Fruit fly (Drosophila melanogaster) whole organism, embryonic: ENCODE measurements around the gene CG12992.
A peak's percentile ranks its signal among the peaks of the same experiment; 100 is the strongest.

Experiments used
- CG1024 ChIP-seq: fragments of 200-800 bp; sonication (Bioruptor generic); IDR thresholded peaks from 2 replicates; pipeline ENCODE4 v1.3.6; 2022; ENCODE audit warnings: missing biosample characterization, missing genetic modification characterization
- CG11504 ChIP-seq: fragments of 200-800 bp; sonication (Bioruptor generic); optimal IDR thresholded peaks from 3 replicates; lab custom pipeline; 2019; ENCODE audit warnings: missing biosample characterization, mild to moderate bottlenecking, missing genetic modification characterization, moderate library complexity
- CG11723 ChIP-seq: fragments of 200-800 bp; sonication (Bioruptor generic); optimal IDR thresholded peaks from 2 replicates; lab custom pipeline; 2017; ENCODE audit warnings: missing biosample characterization, mild to moderate bottlenecking, missing genetic modification characterization
- CG12071 ChIP-seq: fragments of 200-800 bp; sonication (Bioruptor generic); optimal IDR thresholded peaks from 3 replicates; lab custom pipeline; 2018; ENCODE audit warnings: missing biosample characterization, mild to moderate bottlenecking, missing genetic modification characterization
- CG12219 ChIP-seq: fragments of 200-800 bp; sonication (Bioruptor generic); optimal IDR thresholded peaks from 3 replicates; lab custom pipeline; 2018; ENCODE audit warnings: missing biosample characterization, mild to moderate bottlenecking, missing genetic modification characterization
- CG1233 ChIP-seq: fragments of 200-800 bp; sonication (Bioruptor generic); optimal IDR thresholded peaks from 4 replicates; lab custom pipeline; 2018; ENCODE audit warnings: missing biosample characterization, mild to moderate bottlenecking, missing genetic modification characterization
- CG12659 ChIP-seq: fragments of 200-800 bp; sonication (Bioruptor generic); optimal IDR thresholded peaks from 3 replicates; lab custom pipeline; 2017; ENCODE audit warnings: mild to moderate bottlenecking, missing biosample characterization, missing genetic modification reagents, missing genetic modification characterization
- CG13287 ChIP-seq: fragments of 200-800 bp; sonication (Bioruptor generic); IDR thresholded peaks from 2 replicates; pipeline ENCODE4 v1.3.6; 2022; ENCODE audit warnings: missing biosample characterization, missing genetic modification characterization; ENCODE audit not compliant: partially characterized antibody
- CG13894 ChIP-seq: fragments of 200-800 bp; sonication (Bioruptor generic); optimal IDR thresholded peaks from 3 replicates; lab custom pipeline; 2018; ENCODE audit warnings: missing biosample characterization, mild to moderate bottlenecking, missing genetic modification characterization, moderate library complexity
- CG14441 ChIP-seq: fragments of 200-800 bp; sonication (Bioruptor generic); IDR thresholded peaks from 2 replicates; pipeline ENCODE4 v1.3.6; 2022; ENCODE audit warnings: missing biosample characterization, missing genetic modification characterization
- CG16813 ChIP-seq: fragments of 200-800 bp; sonication (Bioruptor generic); IDR thresholded peaks from 3 replicates; pipeline ENCODE4 v1.3.6; 2022; ENCODE audit warnings: missing biosample characterization, missing genetic modification characterization; ENCODE audit not compliant: partially characterized antibody
- CG17361 ChIP-seq: fragments of 200-800 bp; sonication (Bioruptor generic); IDR thresholded peaks from 3 replicates; pipeline ENCODE4 v1.3.6; 2022; ENCODE audit warnings: missing biosample characterization, missing genetic modification characterization
- CG31224 ChIP-seq: fragments of 200-800 bp; sonication (Bioruptor generic); IDR thresholded peaks from 2 replicates; pipeline ENCODE4 v1.3.6; 2022; ENCODE audit warnings: missing biosample characterization, missing genetic modification characterization
- CG31441 ChIP-seq: fragments of 200-800 bp; sonication (Bioruptor generic); IDR thresholded peaks from 2 replicates; pipeline ENCODE4 v1.3.6; 2022; ENCODE audit warnings: missing biosample characterization, missing genetic modification characterization
- CG32772 ChIP-seq: fragments of 200-800 bp; sonication (Bioruptor generic); IDR thresholded peaks from 2 replicates; pipeline ENCODE4 v1.3.6; 2022; ENCODE audit warnings: missing biosample characterization, missing genetic modification characterization
- CG4617 ChIP-seq: fragments of 200-800 bp; sonication (Bioruptor generic); optimal IDR thresholded peaks from 3 replicates; lab custom pipeline; 2016; ENCODE audit warnings: missing biosample characterization, missing genetic modification characterization, borderline replicate concordance
- CG8388 ChIP-seq: fragments of 200-800 bp; sonication (Bioruptor generic); optimal IDR thresholded peaks from 2 replicates; lab custom pipeline; 2019; ENCODE audit warnings: missing biosample characterization, mild to moderate bottlenecking, missing genetic modification characterization, moderate library complexity
- CG9817 ChIP-seq: fragments of 200-800 bp; sonication (Bioruptor generic); optimal IDR thresholded peaks from 2 replicates; lab custom pipeline; 2018; ENCODE audit warnings: missing biosample characterization, mild to moderate bottlenecking, missing genetic modification characterization, moderate library complexity
- E2f1 ChIP-seq: fragments of 200-800 bp; sonication (Bioruptor generic); IDR thresholded peaks from 2 replicates; pipeline ENCODE4 v1.3.6; 2022; ENCODE audit warnings: missing biosample characterization, missing genetic modification characterization
- HLH4C ChIP-seq: fragments of 200-800 bp; sonication (Bioruptor generic); IDR thresholded peaks from 3 replicates; pipeline ENCODE4 v1.3.6; 2022; ENCODE audit warnings: missing biosample characterization, missing genetic modification characterization; ENCODE audit not compliant: partially characterized antibody
- Jarid2 ChIP-seq: fragments of 200-800 bp; sonication (Bioruptor generic); optimal IDR thresholded peaks from 3 replicates; lab custom pipeline; 2017; ENCODE audit warnings: mild to moderate bottlenecking, missing biosample characterization, missing genetic modification reagents, missing genetic modification characterization
- Lhr ChIP-seq: fragments of 200-800 bp; sonication (Bioruptor generic); optimal IDR thresholded peaks from 3 replicates; lab custom pipeline; 2017; ENCODE audit warnings: mild to moderate bottlenecking, missing biosample characterization, missing genetic modification reagents, missing genetic modification characterization
- YL-1 ChIP-seq: fragments of 200-800 bp; sonication (Bioruptor generic); optimal IDR thresholded peaks from 3 replicates; lab custom pipeline; 2017; ENCODE audit warnings: missing biosample characterization, mild to moderate bottlenecking, missing genetic modification characterization
- ab ChIP-seq: fragments of 200-800 bp; sonication (Bioruptor generic); optimal IDR thresholded peaks from 2 replicates; lab custom pipeline; 2016; ENCODE audit warnings: missing biosample characterization, missing genetic modification characterization
- ara ChIP-seq: fragments of 200-800 bp; sonication (Bioruptor generic); IDR thresholded peaks from 2 replicates; pipeline ENCODE4 v1.3.6; 2022; ENCODE audit warnings: missing biosample characterization, missing genetic modification characterization
- bsh ChIP-seq, 2 experiments: fragments of 200-800 bp; sonication (Bioruptor generic); optimal IDR thresholded peaks; 2 replicates each; lab custom pipeline; 2017 to 2018; ENCODE audit warnings: mild to moderate bottlenecking in 2 of 2, missing biosample characterization in 2 of 2, missing genetic modification characterization in 2 of 2, moderate library complexity in 1 of 2
- crp ChIP-seq, 2 experiments: fragments of 200-800 bp; sonication (Bioruptor generic); optimal IDR thresholded peaks; 2 replicates in 1 of 2; 3 replicates in 1 of 2; lab custom pipeline; 2017; ENCODE audit warnings: missing biosample characterization in 2 of 2, missing genetic modification characterization in 2 of 2, mild to moderate bottlenecking in 1 of 2, moderate library complexity in 1 of 2
- fd102C ChIP-seq: fragments of 200-800 bp; sonication (Bioruptor generic); optimal IDR thresholded peaks from 2 replicates; lab custom pipeline; 2018; ENCODE audit warnings: missing biosample characterization, mild to moderate bottlenecking, missing genetic modification characterization, moderate library complexity
- fd64A ChIP-seq: fragments of 200-800 bp; sonication (Bioruptor generic); optimal IDR thresholded peaks from 3 replicates; lab custom pipeline; 2018; ENCODE audit warnings: missing biosample characterization, mild to moderate bottlenecking, missing genetic modification characterization
- gce ChIP-seq: fragments of 200-800 bp; sonication (Bioruptor generic); IDR thresholded peaks from 3 replicates; pipeline ENCODE4 v1.3.6; 2022; ENCODE audit warnings: missing biosample characterization, missing genetic modification characterization
- gfzf ChIP-seq: fragments of 200-800 bp; sonication (Bioruptor generic); optimal IDR thresholded peaks from 2 replicates; lab custom pipeline; 2016; ENCODE audit warnings: missing biosample characterization, mild to moderate bottlenecking, missing genetic modification characterization, moderate library complexity
- grau ChIP-seq: fragments of 200-800 bp; optimal IDR thresholded peaks from 3 replicates; lab custom pipeline; 2019; ENCODE audit warnings: missing biosample characterization, mild to moderate bottlenecking, missing genetic modification characterization, moderate library complexity
- grn ChIP-seq: fragments of 200-800 bp; sonication (Bioruptor generic); optimal IDR thresholded peaks from 3 replicates; lab custom pipeline; 2017; ENCODE audit warnings: missing biosample characterization, missing genetic modification characterization
- nau ChIP-seq: fragments of 200-800 bp; sonication (Bioruptor generic); optimal IDR thresholded peaks from 3 replicates; lab custom pipeline; 2017; ENCODE audit warnings: missing biosample characterization, mild to moderate bottlenecking, missing genetic modification characterization, missing genetic modification reagents
- pzg ChIP-seq: fragments of 200-800 bp; sonication (Bioruptor generic); optimal IDR thresholded peaks from 3 replicates; lab custom pipeline; 2018; ENCODE audit warnings: missing biosample characterization, mild to moderate bottlenecking, missing genetic modification characterization, moderate library complexity
- seq ChIP-seq: fragments of 200-800 bp; sonication (Bioruptor generic); IDR thresholded peaks from 2 replicates; pipeline ENCODE4 v1.3.6; 2022; ENCODE audit warnings: missing biosample characterization, missing genetic modification characterization
- slbo ChIP-seq: fragments of 200-800 bp; sonication (Bioruptor generic); IDR thresholded peaks from 2 replicates; pipeline ENCODE4 v1.3.6; 2022; ENCODE audit warnings: missing biosample characterization, missing genetic modification characterization
- trem ChIP-seq: fragments of 200-800 bp; optimal IDR thresholded peaks from 3 replicates; lab custom pipeline; 2019; ENCODE audit warnings: missing biosample characterization, mild to moderate bottlenecking, missing genetic modification characterization, moderate library complexity
- vvl ChIP-seq: fragments of 200-800 bp; sonication (Bioruptor generic); IDR thresholded peaks from 2 replicates; pipeline ENCODE4 v1.3.6; 2022; ENCODE audit warnings: missing biosample characterization, missing genetic modification characterization

Gene CG12992

dm6 chrX:17627090-17627992 is 38.7 kb downstream of the CG12992 start, which contains the start of gene stas (continued):
- TF ChIP-seq bsh (GFP tag; optimal IDR thresholded peaks at IDR 0.05; lab: Kevin White, UChicago) (no peak), CG1024 (no peak), CG32772 (GFP tag; lab: Robert Waterston, UW) (no peak), seq (GFP tag; lab: Robert Waterston, UW) (no peak), CG11504 (tag; lab: Kevin White, UChicago) (peak; percentile 35), CG16813 (GFP tag; lab: Robert Waterston, UW) (0 out of 3 replicates have a peak, but pooled peaks have one; percentile 7), CG12071 (GFP tag; lab: Kevin White, UChicago) (no peak), CG13287 (GFP tag; lab: Robert Waterston, UW) (peak; percentile 29; the same call in 1 of the 2 replicates), CG31441 (peak; percentile 40; the same call in 1 of the 2 replicates), pzg (GFP tag; lab: Kevin White, UChicago) (peak; percentile 69), Jarid2 (no peak), CG4617 (GFP tag; lab: Kevin White, UChicago) (peak; percentile 64), CG12219 (GFP tag; lab: Kevin White, UChicago) (no peak), CG13894 (tag; lab: Kevin White, UChicago) (peak; percentile 34), ara (GFP tag; lab: Robert Waterston, UW) (no peak), Lhr (GFP tag; lab: Kevin White, UChicago) (peak; percentile 20), CG31224 (GFP tag; lab: Robert Waterston, UW) (no peak), fd64A (GFP tag; lab: Kevin White, UChicago) (no peak), CG8388 (GFP tag; lab: Kevin White, UChicago) (no peak), CG9817 (tag; lab: Kevin White, UChicago) (no peak), YL-1 (GFP tag; lab: Kevin White, UChicago) (peak; percentile 81), CG11723 (GFP tag; lab: Kevin White, UChicago) (no peak), CG12659 (GFP tag; lab: Kevin White, UChicago) (peak; percentile 85), vvl (GFP tag; lab: Robert Waterston, UW) (peak; percentile 69), grn (GFP tag; lab: Kevin White, UChicago) (no peak), gfzf (GFP tag; lab: Kevin White, UChicago) (peak; percentile 81), slbo (GFP tag; lab: Robert Waterston, UW) (0 out of 2 replicates have a peak, but pooled peaks have one; percentile 18), HLH4C (GFP tag; lab: Robert Waterston, UW) (no peak), nau (GFP tag; lab: Kevin White, UChicago) (no peak), CG1233 (GFP tag; lab: Kevin White, UChicago) (peak; percentile 11), CG17361 (GFP tag; lab: Robert Waterston, UW) (0 out of 3 replicates have a peak, but pooled peaks have one; percentile 10), fd102C (GFP tag; lab: Kevin White, UChicago) (no peak), trem (tag; lab: Kevin White, UChicago) (peak; percentile 7), CG14441 (no peak), E2f1 (GFP tag; lab: Robert Waterston, UW) (no peak), ab (GFP tag; lab: Kevin White, UChicago) (no peak), grau (tag; lab: Kevin White, UChicago) (peak; percentile 11), gce (no peak), crp (GFP tag; optimal IDR thresholded peaks at IDR 0.05; lab: Kevin White, UChicago) (no peak)
